Fruit fly (Drosophila melanogaster): ENCODE measurements around the gene mura.

Gene mura

DNA sequence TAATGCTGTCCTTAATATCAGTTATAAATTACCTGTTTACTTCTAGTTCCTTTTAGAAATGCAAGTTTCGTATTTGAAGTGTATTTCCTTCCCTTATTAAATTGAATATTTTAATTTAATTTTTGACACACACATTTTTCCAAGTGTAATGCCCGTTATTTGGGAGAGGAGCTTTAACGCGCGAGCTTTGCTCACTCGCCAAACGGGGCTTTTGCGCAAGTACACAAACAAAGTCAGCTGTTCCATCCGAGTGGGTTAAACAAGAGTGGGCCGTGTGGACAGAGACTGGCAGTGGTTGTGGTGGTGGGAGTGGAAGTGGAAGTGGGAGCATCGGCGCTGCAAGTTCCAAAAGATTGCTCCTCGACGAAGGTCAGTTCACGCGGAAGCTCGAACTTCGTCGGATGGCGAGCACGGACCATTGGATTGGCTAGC, 29.5 kb upstream of the mura start, which contains the start of gene CG8301 (continued):
- TF ChIP-seq CG32006 (GFP tag; optimal IDR thresholded peaks at IDR 0.05) (peak; percentile 51), Smox (GFP tag; optimal IDR thresholded peaks at IDR 0.05) (no peak), net (GFP tag; optimal IDR thresholded peaks at IDR 0.05) (peak; percentile 49), Ets21C (GFP tag; optimal IDR thresholded peaks at IDR 0.05) (no peak), OdsH (GFP tag; optimal IDR thresholded peaks at IDR 0.05) (peak; percentile 53), Sox14 (GFP tag; optimal IDR thresholded peaks at IDR 0.05) (peak; percentile 11), Hr4 (GFP tag; optimal IDR thresholded peaks at IDR 0.05) (peak; percentile 59), CG6276 (GFP tag; optimal IDR thresholded peaks at IDR 0.05) (no peak), spab (GFP tag; optimal IDR thresholded peaks at IDR 0.05) (no peak), topi (GFP tag; optimal IDR thresholded peaks at IDR 0.05) (no peak), Sox15 (GFP tag; optimal IDR thresholded peaks at IDR 0.05) (no peak), lz (GFP tag; optimal IDR thresholded peaks at IDR 0.05) (peak; percentile 34), CG16779 (tag; optimal IDR thresholded peaks at IDR 0.05) (peak; percentile 27), CG34406 (GFP tag; optimal IDR thresholded peaks at IDR 0.05) (peak; percentile 10)

DNA sequence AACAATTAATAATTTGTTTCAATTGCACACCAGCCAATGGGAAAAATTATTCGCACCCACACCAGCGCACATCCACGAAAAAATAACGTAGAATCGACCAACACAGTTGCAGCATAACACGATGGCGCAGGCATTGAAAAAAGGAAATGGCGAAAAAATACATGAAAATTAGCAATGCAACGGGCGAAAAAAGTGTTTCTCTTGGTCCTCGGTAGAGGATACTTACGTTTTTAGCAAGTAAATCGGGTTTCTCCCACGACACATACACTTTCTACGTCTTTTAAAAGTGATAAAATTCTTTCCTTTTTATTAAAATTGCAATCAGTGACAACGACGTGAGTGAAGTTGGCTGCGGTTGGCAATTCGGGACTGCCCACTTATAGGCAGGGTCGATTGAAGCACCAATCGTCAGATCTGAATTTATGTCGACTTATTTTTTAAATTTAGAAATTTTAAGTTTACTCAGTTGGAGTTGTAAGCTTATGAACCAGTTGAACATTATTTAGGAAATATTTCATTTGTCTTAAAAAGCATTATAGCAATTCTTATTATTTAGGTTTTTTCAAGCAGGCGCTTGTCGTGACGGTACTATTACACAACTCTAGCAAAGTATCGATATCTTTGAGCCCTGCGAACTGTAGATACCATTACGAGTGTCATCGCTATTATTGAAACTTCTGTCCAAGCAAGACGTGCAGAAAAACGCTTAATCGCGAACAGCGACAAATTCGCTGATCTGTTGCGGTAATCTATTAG, 26.0 kb upstream of the mura start, which contains the start of the genes Kap-alpha3 and Son:
Gene Kap-alpha3 (minus strand): TSS at position 352 of the 756 bp plus-strand sequence.
Gene Son (plus strand): TSS at position 661 of the 756 bp plus-strand sequence.
- TF ChIP-seq Gug (GFP tag; IDR thresholded peaks at IDR 0.05), result peak; percentile 57
- TF ChIP-seq CG10669 (GFP tag; optimal IDR thresholded peaks at IDR 0.05), result peak; percentile 75
- peak; percentile 91 for TF ChIP-seq CG3919 (GFP tag; optimal IDR thresholded peaks at IDR 0.05)
- TF ChIP-seq Met (GFP tag; optimal IDR thresholded peaks at IDR 0.05), result peak; percentile 89
- TF ChIP-seq acj6 (GFP tag; optimal IDR thresholded peaks at IDR 0.05), result peak; percentile 85
- peak; percentile 85 for TF ChIP-seq CG6163 (GFP tag; IDR thresholded peaks at IDR 0.05)
- peak; percentile 79 for TF ChIP-seq CG32006 (GFP tag; optimal IDR thresholded peaks at IDR 0.05)
- peak; percentile 78 for TF ChIP-seq CG16779 (tag; optimal IDR thresholded peaks at IDR 0.05)
- peak; percentile 40 for TF ChIP-seq CG6276 (GFP tag; optimal IDR thresholded peaks at IDR 0.05)
- no peak for TF ChIP-seq Eip93F (GFP tag; optimal IDR thresholded peaks at IDR 0.05)
- peak; percentile 56 for TF ChIP-seq Lpt (GFP tag; optimal IDR thresholded peaks at IDR 0.05)
- peak; percentile 65 for TF ChIP-seq dsx (GFP tag; optimal IDR thresholded peaks at IDR 0.05; ENCODE audit: poor library complexity, severe bottlenecking)
- peak; percentile 70 to 82 for TF ChIP-seq salr (GFP tag; optimal IDR thresholded peaks at IDR 0.05)
- peak; percentile 91 for TF ChIP-seq Hr39 (GFP tag; optimal IDR thresholded peaks at IDR 0.05)
- peak; percentile 84 for TF ChIP-seq achi (GFP tag; optimal IDR thresholded peaks at IDR 0.05)
- TF ChIP-seq lz (GFP tag; optimal IDR thresholded peaks at IDR 0.05), result peak; percentile 91
- TF ChIP-seq Hr38 (GFP tag; optimal IDR thresholded peaks at IDR 0.05), result peak; percentile 9
- 0 out of 2 replicates have a peak, but pooled peaks have one; percentile 21 for TF ChIP-seq CG15336 (GFP tag; IDR thresholded peaks at IDR 0.05)
- peak; percentile 69 for TF ChIP-seq Ets96B (tag; optimal IDR thresholded peaks at IDR 0.05)
- TF ChIP-seq OdsH (GFP tag; optimal IDR thresholded peaks at IDR 0.05), result peak; percentile 87
- peak; percentile 94 for TF ChIP-seq Eip78C (GFP tag)
- peak; percentile 84 for TF ChIP-seq Smox (GFP tag; optimal IDR thresholded peaks at IDR 0.05)
- peak; percentile 81 for TF ChIP-seq CG7368 (GFP tag; optimal IDR thresholded peaks at IDR 0.05)
- TF ChIP-seq ss (GFP tag; optimal IDR thresholded peaks at IDR 0.05), result peak; percentile 67 to 91
- peak; percentile 94 for TF ChIP-seq esn (GFP tag; optimal IDR thresholded peaks at IDR 0.05)
- TF ChIP-seq eg (GFP tag; IDR thresholded peaks at IDR 0.05), result peak; percentile 84
- peak; percentile 88 for TF ChIP-seq topi (GFP tag; optimal IDR thresholded peaks at IDR 0.05)
- TF ChIP-seq Sox15 (GFP tag; optimal IDR thresholded peaks at IDR 0.05), result peak; percentile 76
- peak; percentile 81 for TF ChIP-seq fkh (GFP tag; optimal IDR thresholded peaks at IDR 0.05)
- peak; percentile 70 for TF ChIP-seq CG11762 (GFP tag; optimal IDR thresholded peaks at IDR 0.05; ENCODE audit: insufficient read depth)
- TF ChIP-seq fd85E (GFP tag; optimal IDR thresholded peaks at IDR 0.05), result peak; percentile 81
- TF ChIP-seq vri (GFP tag; optimal IDR thresholded peaks at IDR 0.05), result peak; percentile 91
- TF ChIP-seq Eip75B (GFP tag; optimal IDR thresholded peaks at IDR 0.05), result peak; percentile 90
- peak; percentile 53 for TF ChIP-seq CG4318 (GFP tag; optimal IDR thresholded peaks at IDR 0.05)
- TF ChIP-seq svp (GFP tag), result no peak
- TF ChIP-seq Hr4 (GFP tag; optimal IDR thresholded peaks at IDR 0.05), result peak; percentile 78
- TF ChIP-seq spab (GFP tag; optimal IDR thresholded peaks at IDR 0.05), result peak; percentile 61
- TF ChIP-seq Sox102F (GFP tag; optimal IDR thresholded peaks at IDR 0.05), result peak; percentile 85
- peak; percentile 83 for TF ChIP-seq CG6808 (GFP tag; optimal IDR thresholded peaks at IDR 0.05)
- peak; percentile 78 for TF ChIP-seq CG3032 (tag; optimal IDR thresholded peaks at IDR 0.05)
- peak; percentile 88 for TF ChIP-seq pdm3 (GFP tag; optimal IDR thresholded peaks at IDR 0.05)
- peak; percentile 88 for TF ChIP-seq Sox14 (GFP tag; optimal IDR thresholded peaks at IDR 0.05)
- peak; percentile 83 for TF ChIP-seq net (GFP tag; optimal IDR thresholded peaks at IDR 0.05)
- TF ChIP-seq CG1621 (tag; optimal IDR thresholded peaks at IDR 0.05), result peak; percentile 70
